Worm (Caenorhabditis elegans): ENCODE measurements around the gene clc-5.
A peak's percentile ranks its signal among the peaks of the same experiment; 100 is the strongest.

The clc-5 gene

DNA sequence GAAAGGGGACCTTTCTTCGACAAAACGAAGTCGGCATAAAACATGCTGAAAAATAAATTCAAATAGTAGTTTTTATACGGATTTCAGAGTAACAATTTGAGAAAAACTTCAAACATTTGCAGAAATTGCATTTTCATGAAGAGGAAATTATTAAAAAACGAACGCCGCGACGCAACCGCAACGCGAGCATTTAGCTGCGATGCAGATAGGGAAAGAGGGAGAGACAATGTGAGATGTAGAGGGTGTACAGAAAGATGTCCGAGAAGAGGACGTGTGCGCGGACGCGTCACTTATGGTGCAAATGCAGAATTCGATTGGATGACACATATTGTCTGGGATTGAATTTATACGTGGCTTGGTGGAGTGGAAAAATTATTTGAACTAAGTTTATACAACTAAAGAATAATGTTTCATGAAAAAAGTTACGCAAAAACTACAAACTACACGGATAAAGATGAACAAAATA lies 41.6 kb downstream of the clc-5 start, which contains the start of gene coh-1 (continued):
- no peak for TF ChIP-seq lin-11 (tag; optimal IDR thresholded peaks at IDR 0.05)
- TF ChIP-seq tbx-2 (tag; optimal IDR thresholded peaks at IDR 0.05) = peak; percentile 43
- TF ChIP-seq ceh-22 (tag; optimal IDR thresholded peaks at IDR 0.05) = no peak
- peak; percentile 85 for TF ChIP-seq ceh-31 (tag; optimal IDR thresholded peaks at IDR 0.05)
- peak; percentile 54 for TF ChIP-seq rnt-1 (tag; optimal IDR thresholded peaks at IDR 0.05)
- TF ChIP-seq fkh-10 (GFP tag; optimal IDR thresholded peaks at IDR 0.05) = no peak
- no peak for TF ChIP-seq npax-4 (tag; optimal IDR thresholded peaks at IDR 0.05)
- TF ChIP-seq sox-2 (GFP tag; IDR thresholded peaks at IDR 0.05) = no peak
- TF ChIP-seq ceh-9 (tag; optimal IDR thresholded peaks at IDR 0.05) = no peak
- peak; percentile 50 for TF ChIP-seq pros-1 (tag; optimal IDR thresholded peaks at IDR 0.05)
- no peak for TF ChIP-seq ets-4 (tag; optimal IDR thresholded peaks at IDR 0.05)
- TF ChIP-seq pag-3 (tag; optimal IDR thresholded peaks at IDR 0.05; ENCODE audit: borderline replicate concordance) = no peak
- no peak for TF ChIP-seq ceh-2 (tag; optimal IDR thresholded peaks at IDR 0.05)
- TF ChIP-seq ceh-18 (tag; optimal IDR thresholded peaks at IDR 0.05) = peak; percentile 24
- no peak for TF ChIP-seq nhr-11 (tag; optimal IDR thresholded peaks at IDR 0.05)
- no peak for TF ChIP-seq unc-3 (GFP tag; conservative IDR thresholded peaks at IDR 0.05)
- no peak for TF ChIP-seq unc-3 (tag; optimal IDR thresholded peaks at IDR 0.05)
- no peak for TF ChIP-seq syd-9 (tag; optimal IDR thresholded peaks at IDR 0.05)
- TF ChIP-seq nfya-1 (tag; optimal IDR thresholded peaks at IDR 0.05) = peak; percentile 68

- no peak for TF ChIP-seq ceh-48 (tag; optimal IDR thresholded peaks at IDR 0.05)
- TF ChIP-seq K09A11.1 (tag; optimal IDR thresholded peaks at IDR 0.05; ENCODE audit: insufficient read depth) = peak; percentile 36
- no peak for TF ChIP-seq odd-2 (tag; optimal IDR thresholded peaks at IDR 0.05)
- peak; percentile 38 for TF ChIP-seq rnt-1 (tag; optimal IDR thresholded peaks at IDR 0.05)
- TF ChIP-seq nhr-11 (tag; optimal IDR thresholded peaks at IDR 0.05) = no peak
- no peak for TF ChIP-seq nhr-232 (tag; optimal IDR thresholded peaks at IDR 0.05)
- TF ChIP-seq T23F11.4 (GFP tag; optimal IDR thresholded peaks at IDR 0.05) = no peak
- no peak for TF ChIP-seq C38D4.7 (GFP tag; optimal IDR thresholded peaks at IDR 0.05)
- TF ChIP-seq ztf-16 (tag; optimal IDR thresholded peaks at IDR 0.05) = no peak
- TF ChIP-seq sdc-2 (tag; optimal IDR thresholded peaks at IDR 0.05) = peak; percentile 51
- peak; percentile 46 for TF ChIP-seq ceh-19 (GFP tag; optimal IDR thresholded peaks at IDR 0.05)
- no peak for TF ChIP-seq C08G9.2 (tag; optimal IDR thresholded peaks at IDR 0.05)
- peak; percentile 51 for TF ChIP-seq ceh-31 (tag; optimal IDR thresholded peaks at IDR 0.05)
- peak; percentile 49 for TF ChIP-seq hlh-30 (tag; optimal IDR thresholded peaks at IDR 0.05; ENCODE audit: insufficient read depth)
- TF ChIP-seq dmd-4 (tag; optimal IDR thresholded peaks at IDR 0.05; ENCODE audit: borderline replicate concordance) = no peak
- no peak for TF ChIP-seq hlh-13 (GFP tag; optimal IDR thresholded peaks at IDR 0.05)
- no peak for TF ChIP-seq nfya-1 (tag; optimal IDR thresholded peaks at IDR 0.05)
- TF ChIP-seq fkh-10 (GFP tag; optimal IDR thresholded peaks at IDR 0.05) = no peak
- no peak for TF ChIP-seq pqm-1 (tag; optimal IDR thresholded peaks at IDR 0.05)
- peak; percentile 55 for TF ChIP-seq unc-42 (tag; optimal IDR thresholded peaks at IDR 0.05)
- peak; percentile 57 for TF ChIP-seq tbx-2 (tag; optimal IDR thresholded peaks at IDR 0.05)
- peak; percentile 8 for TF ChIP-seq pat-9 (tag; optimal IDR thresholded peaks at IDR 0.05)
- no peak for TF ChIP-seq ama-1 (optimal IDR thresholded peaks at IDR 0.05)
Observed at ce11 chrX:7478476-7478875, 45.1 kb downstream of the clc-5 start.

DNA sequence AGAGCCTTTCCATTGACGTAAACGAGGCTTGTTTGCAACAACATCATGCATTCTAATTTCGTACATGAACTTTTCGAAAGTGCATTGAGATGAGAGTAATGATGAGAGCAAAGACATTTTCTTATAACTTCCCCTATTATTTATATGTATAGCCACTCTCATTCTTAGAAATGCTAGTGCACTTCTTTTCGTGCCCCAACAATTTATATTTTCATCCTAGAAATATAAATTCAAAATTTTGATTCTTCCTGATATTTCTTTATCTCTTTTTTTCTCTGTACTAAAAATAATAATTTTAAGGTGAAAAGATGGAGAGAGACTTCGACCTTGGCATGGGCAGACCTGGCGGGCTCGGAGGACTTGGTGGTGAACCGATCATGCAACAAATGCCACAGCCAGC lies 45.6 kb downstream of the clc-5 start, which contains the start of gene mek-1:
TSS of gene mek-1 (plus strand) at position 301 of the 400 bp plus-strand sequence.
- TF ChIP-seq ceh-9 (tag; optimal IDR thresholded peaks at IDR 0.05) (no peak), ttx-3 (tag; optimal IDR thresholded peaks at IDR 0.05) (no peak), ceh-2 (tag; optimal IDR thresholded peaks at IDR 0.05) (no peak), Y22D7AL.16 (tag; optimal IDR thresholded peaks at IDR 0.05) (no peak)
